Worm (Caenorhabditis elegans) whole organism, L3 larva: ENCODE measurements around the gene srh-291.

Experiments used
- ZK546.5 ChIP-seq: sonication (generic microtip); optimal IDR thresholded peaks from 2 replicates; lab custom pipeline; 2017; ENCODE audit warnings: missing biosample characterization, missing genetic modification characterization
- ama-1 ChIP-seq: fragments of 150-350 bp; optimal IDR thresholded peaks from 2 replicates; lab custom pipeline; 2018
- fos-1 ChIP-seq: fragments of 150-350 bp; optimal IDR thresholded peaks from 2 replicates; lab custom pipeline; 2014; ENCODE audit warnings: missing biosample characterization, missing genetic modification characterization
- mml-1 ChIP-seq: fragments of 150-350 bp; sonication (generic microtip); optimal IDR thresholded peaks from 3 replicates; lab custom pipeline; 2014; ENCODE audit warnings: missing biosample characterization, missing genetic modification characterization
- nfya-1 ChIP-seq: sonication (generic microtip); optimal IDR thresholded peaks from 2 replicates; lab custom pipeline; 2017; ENCODE audit warnings: missing genetic modification characterization, mild to moderate bottlenecking, missing compliant biosample characterization, antibody characterized with exemption, moderate library complexity; ENCODE audit not compliant: insufficient read depth
- nhr-28 ChIP-seq: fragments of 150-350 bp; optimal IDR thresholded peaks from 2 replicates; lab custom pipeline; 2014; ENCODE audit warnings: missing biosample characterization, missing genetic modification characterization
- nhr-43 ChIP-seq: sonication (generic microtip); optimal IDR thresholded peaks from 2 replicates; lab custom pipeline; 2016; ENCODE audit warnings: mild to moderate bottlenecking, missing genetic modification characterization, missing compliant biosample characterization; ENCODE audit not compliant: poor library complexity, severe bottlenecking
- pqm-1 ChIP-seq: fragments of 150-350 bp; optimal IDR thresholded peaks from 2 replicates; lab custom pipeline; 2017; ENCODE audit warnings: missing biosample characterization, missing genetic modification characterization, inconsistent platforms
- skn-1 ChIP-seq: fragments of 150-350 bp; optimal IDR thresholded peaks from 2 replicates; lab custom pipeline; 2014; ENCODE audit warnings: missing biosample characterization, missing genetic modification characterization
- unc-39 ChIP-seq: sonication (generic microtip); optimal IDR thresholded peaks from 4 replicates; lab custom pipeline; 2017; ENCODE audit warnings: missing biosample characterization, missing genetic modification characterization

ce11 chrV:17773108-17773507 lies 32.3 kb upstream of the srh-291 start, which contains the start of gene sre-21:
- TF ChIP-seq skn-1 (tag; lab: Kevin White, UChicago) (no peak), nhr-28 (no peak), mml-1 (tag; lab: Kevin White, UChicago) (no peak), nhr-43 (tag; lab: Kevin White, UChicago) (no peak), ama-1 (lab: Kevin White, UChicago) (no peak), nfya-1 (no peak), fos-1 (no peak), unc-39 (tag; lab: Kevin White, UChicago) (no peak), ZK546.5 (tag; lab: Kevin White, UChicago) (no peak), pqm-1 (tag; lab: Kevin White, UChicago) (no peak)
